Worm (Caenorhabditis elegans): ENCODE results near the gene srlf-7.
A peak's percentile ranks its signal among the peaks of the same experiment; 100 is the strongest.

Gene srlf-7

DNA sequence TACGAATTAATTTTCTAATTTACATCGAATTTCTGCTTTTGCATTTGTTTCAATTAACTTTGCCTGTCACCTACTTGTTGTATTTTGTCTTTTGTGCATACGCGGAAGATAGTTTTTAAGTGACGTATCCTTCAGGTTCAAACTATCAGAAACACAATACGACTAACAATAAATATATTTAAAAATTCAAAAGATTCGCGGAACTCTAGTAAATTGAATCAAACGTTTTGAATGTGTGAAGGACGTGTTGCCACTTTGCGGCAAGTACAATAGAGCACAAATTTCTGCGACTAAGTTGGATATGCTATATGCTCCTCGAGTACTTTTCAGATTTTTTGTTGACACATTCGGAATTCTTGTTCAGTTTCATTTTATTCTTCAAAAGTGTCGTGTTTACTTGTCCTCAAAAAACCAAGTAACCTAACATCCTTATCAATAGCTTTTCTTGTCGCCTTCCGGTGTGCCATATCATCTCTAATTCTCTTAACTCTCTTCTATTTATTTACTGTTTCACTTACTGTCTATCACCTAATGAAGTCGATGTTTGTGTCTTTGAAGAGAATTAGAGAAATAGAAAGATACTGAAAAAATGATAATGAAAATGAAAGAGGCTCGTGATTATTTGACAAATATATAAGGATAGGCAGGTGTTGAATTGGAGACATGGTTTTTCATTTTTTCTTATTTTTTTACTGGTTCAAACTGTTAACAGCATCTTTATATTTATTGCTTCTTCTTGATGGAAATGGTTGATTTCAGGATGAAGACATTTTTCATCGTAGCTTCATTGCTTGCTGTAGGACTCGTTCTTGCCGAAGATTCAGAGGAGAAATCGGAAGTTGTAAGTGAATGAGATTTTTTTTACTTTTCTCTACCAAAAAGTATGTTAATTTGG, at the start of gene srlf-7:
Gene srlf-7, plus strand, starts transcription at position 760 of the 895 bp plus-strand sequence.
- TF ChIP-seq sptf-1 (tag; optimal IDR thresholded peaks at IDR 0.05), result no peak
- peak; percentile 69 for TF ChIP-seq ces-1 (GFP tag; optimal IDR thresholded peaks at IDR 0.05)

DNA sequence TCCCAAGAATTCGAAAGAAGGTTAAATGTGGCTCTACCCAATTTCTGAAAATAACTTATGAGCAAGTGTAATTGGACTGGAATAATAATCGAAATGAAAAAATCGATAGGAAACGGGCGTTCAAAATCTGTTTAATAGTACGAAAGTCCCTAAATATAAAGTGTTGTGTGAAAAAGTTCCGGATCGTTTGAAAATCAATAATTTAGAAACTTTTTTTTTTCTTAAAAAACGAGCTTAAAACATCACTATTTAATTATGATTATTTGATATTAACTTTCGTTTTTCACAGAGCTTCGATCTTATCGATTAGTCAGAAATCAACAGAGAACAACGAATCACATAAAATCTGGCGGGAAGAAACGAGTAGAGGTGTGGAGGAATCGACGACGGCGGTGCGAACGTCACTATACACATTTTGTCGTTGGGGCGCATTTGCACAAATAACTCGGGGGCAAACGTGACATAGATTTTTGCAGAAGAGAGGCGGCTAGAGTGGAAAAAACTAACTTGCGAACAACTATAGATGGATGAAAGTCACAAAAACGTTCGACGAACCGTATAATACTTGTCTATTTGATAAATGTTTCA, 44.3 kb upstream of the srlf-7 start, which contains the start of gene hecd-1:
Gene hecd-1, minus strand, starts transcription at position 51 of the 588 bp plus-strand sequence.
- TF ChIP-seq zip-8 (tag; optimal IDR thresholded peaks at IDR 0.05) (no peak), nhr-28 (tag; optimal IDR thresholded peaks at IDR 0.05) (no peak), blmp-1 (tag; optimal IDR thresholded peaks at IDR 0.05) (no peak), sptf-1 (tag; optimal IDR thresholded peaks at IDR 0.05) (no peak), flh-1 (GFP tag; optimal IDR thresholded peaks at IDR 0.05) (no peak), nhr-2 (tag; optimal IDR thresholded peaks at IDR 0.05) (no peak)

DNA sequence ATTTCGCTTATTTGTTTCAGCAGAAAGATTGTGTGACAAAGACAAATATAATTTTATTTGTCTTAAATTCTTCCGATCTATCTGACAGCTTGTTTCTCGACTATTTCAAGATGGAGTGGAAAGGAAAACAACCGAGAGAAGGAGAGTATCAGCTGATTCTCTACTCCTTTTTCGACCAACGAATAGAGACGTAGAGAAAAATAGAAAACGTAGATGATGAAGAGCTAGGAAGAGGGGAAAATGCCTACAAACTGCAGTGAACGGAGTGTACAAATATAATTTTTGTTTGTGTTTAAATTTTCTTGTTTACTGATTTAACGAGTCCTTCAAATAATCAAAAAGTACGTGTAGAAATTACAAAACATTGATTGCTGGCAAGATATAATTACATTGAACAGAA, 41.4 kb upstream of the srlf-7 start:
- TF ChIP-seq ces-1 (GFP tag; optimal IDR thresholded peaks at IDR 0.05), result peak; percentile 21
- no peak for TF ChIP-seq ceh-39 (tag; optimal IDR thresholded peaks at IDR 0.05)

ce11 chrIV:7149020-7149601, 40.0 kb upstream of the srlf-7 start, which contains the start of gene C34D4.4:
Gene C34D4.4, plus strand, starts transcription at chrIV:7149361.
- TF ChIP-seq ceh-43 (GFP tag; optimal IDR thresholded peaks at IDR 0.05) (no peak), lsy-2 (tag; optimal IDR thresholded peaks at IDR 0.05) (peak; percentile 94), lin-32 (GFP tag; optimal IDR thresholded peaks at IDR 0.05) (no peak), ces-1 (GFP tag; optimal IDR thresholded peaks at IDR 0.05) (no peak), nhr-12 (tag; optimal IDR thresholded peaks at IDR 0.05) (no peak), hlh-1 (tag; optimal IDR thresholded peaks at IDR 0.05) (no peak), sptf-1 (tag; optimal IDR thresholded peaks at IDR 0.05) (no peak), nhr-237 (tag; optimal IDR thresholded peaks at IDR 0.05) (no peak), zip-8 (tag; optimal IDR thresholded peaks at IDR 0.05) (no peak), lin-13 (tag; optimal IDR thresholded peaks at IDR 0.05) (peak; percentile 8), tbx-8 (GFP tag; optimal IDR thresholded peaks at IDR 0.05) (no peak), blmp-1 (tag; optimal IDR thresholded peaks at IDR 0.05) (no peak)

DNA sequence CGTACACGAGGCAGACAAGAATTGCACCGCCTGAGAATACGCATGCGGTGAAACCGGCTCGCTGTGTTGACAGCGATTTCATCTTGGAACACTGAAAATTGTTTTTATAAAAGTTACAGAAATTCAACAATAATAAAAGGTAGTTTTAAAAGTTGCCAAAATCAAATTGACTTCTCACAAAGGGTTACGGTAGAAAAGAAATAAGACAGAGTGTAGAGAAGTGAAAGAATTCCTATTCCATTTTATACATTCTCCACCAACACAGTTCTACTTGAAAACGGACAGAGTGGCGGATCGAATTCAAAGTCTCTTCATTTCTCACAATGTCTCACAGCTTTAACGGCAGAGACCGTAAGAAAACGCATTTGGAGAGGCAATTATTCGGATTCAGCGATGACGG, 36.7 kb upstream of the srlf-7 start, which contains the start of gene col-113:
Gene col-113, minus strand, starts transcription at position 101 of the 400 bp plus-strand sequence.
- TF ChIP-seq unc-39 (tag; optimal IDR thresholded peaks at IDR 0.05), result no peak
- no peak for TF ChIP-seq sem-2 (GFP tag; optimal IDR thresholded peaks at IDR 0.05)
- no peak for TF ChIP-seq lin-13 (tag; optimal IDR thresholded peaks at IDR 0.05)
- TF ChIP-seq lin-32 (GFP tag; optimal IDR thresholded peaks at IDR 0.05), result no peak
- TF ChIP-seq elt-3 (tag; optimal IDR thresholded peaks at IDR 0.05), result no peak
- no peak for TF ChIP-seq tbx-8 (GFP tag; optimal IDR thresholded peaks at IDR 0.05)

DNA sequence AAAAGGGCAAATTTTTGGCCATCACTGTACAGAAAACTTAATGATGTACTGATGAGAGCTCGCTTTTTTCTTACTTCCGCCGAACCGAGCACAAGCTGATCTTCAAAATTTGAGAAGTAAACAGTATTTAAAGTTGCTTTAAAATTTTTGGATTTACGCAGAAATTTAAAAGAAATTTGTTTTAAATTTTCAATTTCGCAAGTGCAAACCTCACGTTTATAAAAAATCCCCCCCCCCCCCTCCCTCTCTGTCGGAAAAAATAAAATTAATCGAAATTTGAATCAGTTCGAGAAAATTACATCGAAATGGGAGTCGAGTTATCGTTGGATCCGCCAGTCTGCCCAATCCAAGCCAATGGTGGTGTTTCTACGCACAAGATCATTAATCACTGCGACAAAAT, 35.7 kb upstream of the srlf-7 start, which contains the start of gene C34D4.3:
Gene C34D4.3, plus strand, starts transcription at position 301 of the 400 bp plus-strand sequence.
- TF ChIP-seq nhr-28 (tag; optimal IDR thresholded peaks at IDR 0.05) (no peak), lsy-2 (tag; optimal IDR thresholded peaks at IDR 0.05) (no peak), mls-2 (tag; optimal IDR thresholded peaks at IDR 0.05) (no peak), unc-39 (tag; optimal IDR thresholded peaks at IDR 0.05) (no peak), nhr-237 (tag; optimal IDR thresholded peaks at IDR 0.05) (no peak), hlh-1 (tag; optimal IDR thresholded peaks at IDR 0.05) (no peak), zip-8 (tag; optimal IDR thresholded peaks at IDR 0.05) (no peak), elt-1 (tag; optimal IDR thresholded peaks at IDR 0.05; ENCODE audit: borderline replicate concordance, insufficient read depth) (no peak), ces-1 (GFP tag; optimal IDR thresholded peaks at IDR 0.05) (no peak)

- TF ChIP-seq mab-5 (tag; optimal IDR thresholded peaks at IDR 0.05), result no peak
- TF ChIP-seq elt-1 (tag; optimal IDR thresholded peaks at IDR 0.05; ENCODE audit: borderline replicate concordance, insufficient read depth), result peak; percentile 32
Measured at ce11 chrIV:7154356-7154755, 34.7 kb upstream of the srlf-7 start, which contains the start of gene C34D4.2. Gene C34D4.2, plus strand, starts transcription at chrIV:7154656.

Data from whole organism, mixed stage, embryonic.